Fruit fly (Drosophila melanogaster) whole organism, embryonic: Measurements from ENCODE around the gene Peritrophin-15a.

Source experiments
- Asciz ChIP-seq: fragments of 200-800 bp; sonication (Bioruptor generic); optimal IDR thresholded peaks from 2 replicates; lab custom pipeline; 2017; ENCODE audit warnings: missing biosample characterization, mild to moderate bottlenecking, missing genetic modification characterization, missing genetic modification reagents
- B-H2 ChIP-seq: fragments of 200-800 bp; sonication (Bioruptor generic); optimal IDR thresholded peaks from 2 replicates; lab custom pipeline; 2018; ENCODE audit warnings: missing biosample characterization, mild to moderate bottlenecking, missing genetic modification characterization
- BEAF-32 ChIP-seq: fragments of 200-800 bp; sonication (Bioruptor generic); optimal IDR thresholded peaks from 3 replicates; lab custom pipeline; 2017; ENCODE audit warnings: missing biosample characterization, missing genetic modification characterization, mild to moderate bottlenecking, moderate library complexity, missing genetic modification reagents
- CG10267 ChIP-seq: fragments of 200-800 bp; sonication (Bioruptor generic); optimal IDR thresholded peaks from 2 replicates; lab custom pipeline; 2018; ENCODE audit warnings: missing biosample characterization, mild to moderate bottlenecking, missing genetic modification characterization, moderate library complexity
- CG10366 ChIP-seq: fragments of 200-800 bp; sonication (Bioruptor generic); IDR thresholded peaks from 2 replicates; pipeline ENCODE4 v1.3.6; 2022; ENCODE audit warnings: missing biosample characterization, missing genetic modification characterization
- CG11398 ChIP-seq: fragments of 200-800 bp; sonication (Bioruptor generic); optimal IDR thresholded peaks from 2 replicates; lab custom pipeline; 2016; ENCODE audit warnings: missing biosample characterization, missing genetic modification characterization
- CG11695 ChIP-seq: fragments of 200-800 bp; sonication (Bioruptor generic); IDR thresholded peaks from 3 replicates; pipeline ENCODE4 v1.3.6; 2022; ENCODE audit warnings: missing biosample characterization, missing genetic modification characterization
- CG12071 ChIP-seq: fragments of 200-800 bp; sonication (Bioruptor generic); optimal IDR thresholded peaks from 3 replicates; lab custom pipeline; 2018; ENCODE audit warnings: missing biosample characterization, mild to moderate bottlenecking, missing genetic modification characterization
- CG12104 ChIP-seq: fragments of 200-800 bp; sonication (Bioruptor generic); optimal IDR thresholded peaks from 3 replicates; lab custom pipeline; 2016; ENCODE audit warnings: missing biosample characterization, missing genetic modification characterization
- CG12219 ChIP-seq: fragments of 200-800 bp; sonication (Bioruptor generic); optimal IDR thresholded peaks from 3 replicates; lab custom pipeline; 2018; ENCODE audit warnings: missing biosample characterization, mild to moderate bottlenecking, missing genetic modification characterization
- CG1233 ChIP-seq: fragments of 200-800 bp; sonication (Bioruptor generic); optimal IDR thresholded peaks from 4 replicates; lab custom pipeline; 2018; ENCODE audit warnings: missing biosample characterization, mild to moderate bottlenecking, missing genetic modification characterization
- CG14014 ChIP-seq: fragments of 200-800 bp; sonication (Bioruptor generic); IDR thresholded peaks from 2 replicates; pipeline ENCODE4 v1.3.6; 2022; ENCODE audit warnings: missing biosample characterization, missing genetic modification characterization
- CG16815 ChIP-seq: fragments of 200-800 bp; sonication (Bioruptor generic); optimal IDR thresholded peaks from 3 replicates; lab custom pipeline; 2017; ENCODE audit warnings: missing biosample characterization, mild to moderate bottlenecking, missing genetic modification characterization
- CG17186 ChIP-seq: fragments of 200-800 bp; sonication (Bioruptor generic); optimal IDR thresholded peaks from 3 replicates; lab custom pipeline; 2017; ENCODE audit warnings: missing biosample characterization, missing genetic modification reagents, missing genetic modification characterization
- CG17359 ChIP-seq: fragments of 200-800 bp; sonication (Bioruptor generic); optimal IDR thresholded peaks from 3 replicates; lab custom pipeline; 2018; ENCODE audit warnings: missing biosample characterization, mild to moderate bottlenecking, missing genetic modification characterization, moderate library complexity
- CG3065 ChIP-seq: fragments of 200-800 bp; sonication (Bioruptor generic); optimal IDR thresholded peaks from 2 replicates; lab custom pipeline; 2016; ENCODE audit warnings: missing biosample characterization, missing genetic modification characterization
- CG3838 ChIP-seq: fragments of 200-800 bp; sonication (Bioruptor generic); optimal IDR thresholded peaks from 3 replicates; lab custom pipeline; 2016; ENCODE audit warnings: missing biosample characterization, missing genetic modification characterization
- CG3847 ChIP-seq: fragments of 200-800 bp; sonication (Bioruptor generic); IDR thresholded peaks from 2 replicates; pipeline ENCODE4 v1.3.6; 2022; ENCODE audit warnings: missing biosample characterization, missing genetic modification characterization
- CG5953 ChIP-seq: fragments of 200-800 bp; sonication (Bioruptor generic); IDR thresholded peaks from 2 replicates; pipeline ENCODE4 v1.3.6; 2022; ENCODE audit warnings: missing biosample characterization, missing genetic modification characterization
- CG7357 ChIP-seq: fragments of 200-800 bp; sonication (Bioruptor generic); IDR thresholded peaks from 3 replicates; pipeline ENCODE4 v1.3.6; 2022; ENCODE audit warnings: missing biosample characterization, missing genetic modification characterization
- CG7928 ChIP-seq: fragments of 200-800 bp; sonication (Bioruptor generic); optimal IDR thresholded peaks from 2 replicates; lab custom pipeline; 2017; ENCODE audit warnings: missing biosample characterization, mild to moderate bottlenecking, missing genetic modification characterization
- CTCF ChIP-seq: fragments of 200-800 bp; sonication (Bioruptor generic); optimal IDR thresholded peaks from 2 replicates; lab custom pipeline; 2017; ENCODE audit warnings: missing biosample characterization, mild to moderate bottlenecking, missing genetic modification characterization, moderate library complexity
- CkIIα-i1 ChIP-seq: fragments of 200-800 bp; sonication (Bioruptor generic); IDR thresholded peaks from 2 replicates; pipeline ENCODE4 v1.3.6; 2022; ENCODE audit warnings: missing biosample characterization, missing genetic modification characterization
- Dad ChIP-seq: fragments of 200-800 bp; sonication (Bioruptor generic); optimal IDR thresholded peaks from 3 replicates; lab custom pipeline; 2016; ENCODE audit warnings: missing biosample characterization, missing genetic modification characterization
- Dip2 ChIP-seq: fragments of 200-800 bp; sonication (Bioruptor generic); IDR thresholded peaks from 2 replicates; pipeline ENCODE4 v1.3.6; 2022; ENCODE audit warnings: missing biosample characterization, missing genetic modification characterization
- HmgZ ChIP-seq: fragments of 200-800 bp; sonication (Bioruptor generic); optimal IDR thresholded peaks from 2 replicates; lab custom pipeline; 2018; ENCODE audit warnings: missing biosample characterization, mild to moderate bottlenecking, missing genetic modification characterization
- Hr78 ChIP-seq, 2 experiments: fragments of 200-800 bp in 1 of 2; fragments of >200 bp in 1 of 2; sonication (Bioruptor generic) in 1 of 2; optimal IDR thresholded peaks; 2 replicates each; lab custom pipeline; 2017 to 2019; ENCODE audit warnings: missing biosample characterization in 2 of 2, missing genetic modification characterization in 2 of 2, mild to moderate bottlenecking in 1 of 2, moderate library complexity in 1 of 2
- Kr ChIP-seq: fragments of 200-800 bp; sonication (Bioruptor generic); optimal IDR thresholded peaks from 2 replicates; lab custom pipeline; 2017; ENCODE audit warnings: missing biosample characterization, mild to moderate bottlenecking, missing genetic modification characterization
- Lpt ChIP-seq: fragments of >200 bp; optimal IDR thresholded peaks from 2 replicates; lab custom pipeline; 2018; ENCODE audit warnings: missing biosample characterization, missing genetic modification characterization
- Mrtf ChIP-seq: fragments of 200-800 bp; sonication (Bioruptor generic); IDR thresholded peaks from 3 replicates; pipeline ENCODE4 v1.3.6; 2022; ENCODE audit warnings: missing biosample characterization, missing genetic modification characterization
- NFAT ChIP-seq: fragments of 200-800 bp; sonication (Bioruptor generic); IDR thresholded peaks from 2 replicates; pipeline ENCODE4 v1.3.6; 2022; ENCODE audit warnings: missing biosample characterization, missing genetic modification characterization
- Nf-YB ChIP-seq: fragments of 200-800 bp; sonication (Bioruptor generic); optimal IDR thresholded peaks from 3 replicates; lab custom pipeline; 2019; ENCODE audit warnings: missing biosample characterization, mild to moderate bottlenecking, missing genetic modification characterization, moderate library complexity
- Oli ChIP-seq: fragments of 200-800 bp; sonication (Bioruptor generic); optimal IDR thresholded peaks from 2 replicates; lab custom pipeline; 2018; ENCODE audit warnings: missing biosample characterization, mild to moderate bottlenecking, missing genetic modification characterization, moderate library complexity
- Opbp ChIP-seq: fragments of 200-800 bp; sonication (Bioruptor generic); IDR thresholded peaks from 3 replicates; pipeline ENCODE4 v1.3.6; 2022; ENCODE audit warnings: missing biosample characterization, missing genetic modification characterization; ENCODE audit not compliant: partially characterized antibody
- PHDP ChIP-seq: fragments of 200-800 bp; sonication (Bioruptor generic); optimal IDR thresholded peaks from 3 replicates; lab custom pipeline; 2018; ENCODE audit warnings: missing biosample characterization, mild to moderate bottlenecking, missing genetic modification characterization, moderate library complexity
- Rfx ChIP-seq: fragments of 200-800 bp; sonication (Bioruptor generic); IDR thresholded peaks from 2 replicates; pipeline ENCODE4 v1.3.6; 2022; ENCODE audit warnings: missing biosample characterization, missing genetic modification characterization
- Six4 ChIP-seq: fragments of 200-800 bp; sonication (Bioruptor generic); optimal IDR thresholded peaks from 2 replicates; lab custom pipeline; 2016; ENCODE audit warnings: missing biosample characterization, missing genetic modification characterization
- Sry-β ChIP-seq: fragments of 200-800 bp; sonication (Bioruptor generic); optimal IDR thresholded peaks from 2 replicates; lab custom pipeline; 2018; ENCODE audit warnings: missing biosample characterization, mild to moderate bottlenecking, missing genetic modification characterization, moderate library complexity
- bcd ChIP-seq: fragments of 200-800 bp; sonication (Bioruptor generic); optimal IDR thresholded peaks from 2 replicates; lab custom pipeline; 2017; ENCODE audit warnings: missing biosample characterization, mild to moderate bottlenecking, missing genetic modification characterization
- cad ChIP-seq: fragments of >200 bp; optimal IDR thresholded peaks from 2 replicates; lab custom pipeline; 2017; ENCODE audit warnings: missing biosample characterization, missing genetic modification characterization
- dimm ChIP-seq: fragments of 200-800 bp; sonication (Bioruptor generic); IDR thresholded peaks from 2 replicates; pipeline ENCODE4 v1.3.6; 2022; ENCODE audit warnings: missing biosample characterization, missing genetic modification characterization
- hkb ChIP-seq, 2 experiments: fragments of 200-800 bp in 1 of 2; fragments of >200 bp in 1 of 2; sonication (Bioruptor generic) in 1 of 2; IDR thresholded peaks in 1 of 2; optimal IDR thresholded peaks in 1 of 2; 2 replicates each; pipeline versions ENCODE4 v1.3.6 to Lab custom; 2017 to 2022; ENCODE audit warnings: missing biosample characterization in 1 of 2, missing genetic modification characterization in 1 of 2
- ken ChIP-seq: fragments of 200-800 bp; sonication (Bioruptor generic); IDR thresholded peaks from 3 replicates; pipeline ENCODE4 v1.3.6; 2022; ENCODE audit warnings: missing biosample characterization, missing genetic modification characterization
- lov ChIP-seq, 2 experiments: fragments of 200-800 bp in 1 of 2; fragments of >200 bp in 1 of 2; sonication (Bioruptor generic) in 1 of 2; IDR thresholded peaks in 1 of 2; optimal IDR thresholded peaks in 1 of 2; 2 replicates in 1 of 2; 3 replicates in 1 of 2; pipeline versions ENCODE4 v1.3.6 to Lab custom; 2017 to 2022; ENCODE audit warnings: missing biosample characterization in 1 of 2, missing genetic modification characterization in 1 of 2
- mld ChIP-seq: fragments of 200-800 bp; sonication (Bioruptor generic); IDR thresholded peaks from 3 replicates; pipeline ENCODE4 v1.3.6; 2022; ENCODE audit warnings: missing biosample characterization, missing genetic modification characterization; ENCODE audit not compliant: partially characterized antibody
- pho ChIP-seq: fragments of 200-800 bp; sonication (Bioruptor generic); optimal IDR thresholded peaks from 2 replicates; lab custom pipeline; 2016; ENCODE audit warnings: missing biosample characterization, missing genetic modification characterization
- pnt ChIP-seq: fragments of 200-800 bp; sonication (Bioruptor generic); optimal IDR thresholded peaks from 3 replicates; lab custom pipeline; 2016; ENCODE audit warnings: missing biosample characterization, missing genetic modification characterization
- prd ChIP-seq, 3 experiments: fragments of >200 bp in 2 of 3; fragments of 200-800 bp in 1 of 3; sonication (Bioruptor generic) in 1 of 3; optimal IDR thresholded peaks in 2 of 3; IDR thresholded peaks in 1 of 3; 2 replicates in 2 of 3; 3 replicates in 1 of 3; pipeline versions ENCODE4 v1.3.6 to Lab custom; 2017 to 2022; ENCODE audit warnings: missing biosample characterization in 1 of 3, missing genetic modification characterization in 1 of 3
- row ChIP-seq: fragments of 200-800 bp; sonication (Bioruptor generic); IDR thresholded peaks from 3 replicates; pipeline ENCODE4 v1.3.6; 2022; ENCODE audit warnings: missing biosample characterization, missing genetic modification characterization
- ttk ChIP-seq: fragments of 200-800 bp; sonication (Bioruptor generic); IDR thresholded peaks from 2 replicates; pipeline ENCODE4 v2.1.2; 2022; ENCODE audit warnings: missing biosample characterization, missing genetic modification characterization
- yki ChIP-seq: fragments of >200 bp; optimal IDR thresholded peaks from 3 replicates; lab custom pipeline; 2018

The Peritrophin-15a gene

DNA sequence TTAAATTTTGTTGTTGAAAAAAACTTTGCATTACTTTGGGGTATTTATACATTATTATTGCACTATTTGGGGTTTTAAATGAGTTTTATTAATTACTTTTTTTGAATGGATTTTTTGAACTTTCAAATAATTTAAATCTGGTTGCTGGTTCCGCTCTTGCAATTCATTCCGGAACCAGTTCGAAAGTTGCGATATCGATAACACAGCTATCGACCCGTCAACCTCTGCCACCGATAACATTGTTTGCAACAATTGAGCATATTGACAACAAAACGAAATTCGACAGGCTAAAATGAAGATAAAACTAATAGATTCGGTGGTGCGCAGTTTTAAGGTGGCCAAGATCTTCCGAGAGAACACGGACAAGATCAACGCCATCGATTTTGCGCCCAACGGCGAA lies 21.7 kb downstream of the Peritrophin-15a start, which contains the start of gene Wdr82 (continued):
- TF ChIP-seq HmgZ (tag; lab: Kevin White, UChicago), result no peak
- no peak for TF ChIP-seq CG14014 (GFP tag; lab: Robert Waterston, UW)
- TF ChIP-seq Rfx, result no peak
- no peak for TF ChIP-seq ken (GFP tag; lab: Robert Waterston, UW)
- no peak for TF ChIP-seq CG7357
- no peak for TF ChIP-seq lov (optimal IDR thresholded peaks at IDR 0.05; lab: Kevin White, UChicago)
- no peak for TF ChIP-seq lov (GFP tag; IDR thresholded peaks at IDR 0.05; lab: Robert Waterston, UW)
- TF ChIP-seq Asciz (GFP tag; lab: Kevin White, UChicago), result no peak
- peak; percentile 71; the same call in 2 of the 3 replicates for TF ChIP-seq Opbp (GFP tag; lab: Robert Waterston, UW)
- TF ChIP-seq Kr (GFP tag; lab: Kevin White, UChicago), result no peak
- no peak for TF ChIP-seq Mrtf (GFP tag; lab: Robert Waterston, UW)
- TF ChIP-seq yki (lab: Kevin White, UChicago), result no peak
- no peak for TF ChIP-seq CG11695 (GFP tag; lab: Robert Waterston, UW)
- no peak for TF ChIP-seq pnt
- no peak for TF ChIP-seq dimm (GFP tag; lab: Robert Waterston, UW)
- TF ChIP-seq CG17359, result no peak
- no peak for TF ChIP-seq Dad
- no peak for TF ChIP-seq pho (GFP tag; lab: Kevin White, UChicago)
- no peak for TF ChIP-seq CG3838 (GFP tag; lab: Kevin White, UChicago)
- no peak for TF ChIP-seq CG5953
- TF ChIP-seq mld (GFP tag; lab: Robert Waterston, UW), result peak; percentile 59; the same call in 1 of the 3 replicates
- TF ChIP-seq CG1233 (GFP tag; lab: Kevin White, UChicago), result no peak
- TF ChIP-seq prd (optimal IDR thresholded peaks at IDR 0.05; lab: Kevin White, UChicago), result no peak
- no peak for TF ChIP-seq prd (GFP tag; IDR thresholded peaks at IDR 0.05; lab: Robert Waterston, UW)
- peak; percentile 41; the same call in 1 of the 3 replicates for TF ChIP-seq row (GFP tag; lab: Robert Waterston, UW)
- TF ChIP-seq Six4 (GFP tag; lab: Kevin White, UChicago), result no peak
- TF ChIP-seq Lpt (GFP tag; lab: Kevin White, UChicago), result no peak
- TF ChIP-seq cad (GFP tag; lab: Kevin White, UChicago), result no peak
- no peak for TF ChIP-seq CkIIα-i1 (GFP tag; lab: Robert Waterston, UW)
- no peak for TF ChIP-seq hkb (optimal IDR thresholded peaks at IDR 0.05; lab: Kevin White, UChicago)
- TF ChIP-seq hkb (GFP tag; IDR thresholded peaks at IDR 0.05; lab: Robert Waterston, UW), result no peak
- no peak for TF ChIP-seq ttk (GFP tag; lab: Robert Waterston, UW)
- TF ChIP-seq CG10267 (tag; lab: Kevin White, UChicago), result peak; percentile 22
- no peak for TF ChIP-seq CG11398 (GFP tag; lab: Kevin White, UChicago)
- no peak for TF ChIP-seq bcd (GFP tag; lab: Kevin White, UChicago)
- TF ChIP-seq BEAF-32 (GFP tag; lab: Kevin White, UChicago), result peak; percentile 65
- TF ChIP-seq CG17186 (GFP tag; lab: Kevin White, UChicago), result no peak
- no peak for TF ChIP-seq NFAT (GFP tag; lab: Robert Waterston, UW)
- no peak for TF ChIP-seq Hr78 (GFP tag; optimal IDR thresholded peaks at IDR 0.05; lab: Kevin White, UChicago)
- no peak for TF ChIP-seq CTCF (GFP tag; lab: Kevin White, UChicago)
- no peak for TF ChIP-seq CG3065 (GFP tag; lab: Kevin White, UChicago)
- TF ChIP-seq CG10366 (GFP tag; lab: Robert Waterston, UW), result no peak
- TF ChIP-seq Dip2 (GFP tag; lab: Robert Waterston, UW), result no peak
- no peak for TF ChIP-seq CG12071
- TF ChIP-seq CG12219 (GFP tag; lab: Kevin White, UChicago), result no peak
- no peak for TF ChIP-seq CG7928 (GFP tag; lab: Kevin White, UChicago)
- TF ChIP-seq PHDP (tag; lab: Kevin White, UChicago), result no peak
- TF ChIP-seq CG3847 (GFP tag; lab: Robert Waterston, UW), result no peak
- no peak for TF ChIP-seq CG16815
- TF ChIP-seq Sry-β, result no peak
- TF ChIP-seq Nf-YB (GFP tag; lab: Kevin White, UChicago), result no peak
- no peak for TF ChIP-seq Oli (tag; lab: Kevin White, UChicago)
- no peak for TF ChIP-seq CG12104 (GFP tag; lab: Kevin White, UChicago)
- no peak for TF ChIP-seq B-H2 (GFP tag; lab: Kevin White, UChicago)
